Worm (Caenorhabditis elegans) whole organism, young adult: ENCODE measurements around the gene T24H7.2.

Source experiments
- B0019.2 ChIP-seq: fragments of 200-800 bp; sonication (Bioruptor generic); conservative IDR thresholded peaks from 2 replicates; pipeline ENCODE4 v1.3.6; 2022; ENCODE audit warnings: missing genetic modification reagents, missing genetic modification characterization, missing compliant biosample characterization
- F37B4.10 ChIP-seq: fragments of 200-800 bp; sonication (Bioruptor generic); IDR thresholded peaks from 2 replicates; pipeline ENCODE4 v1.3.6; 2022; ENCODE audit warnings: missing genetic modification characterization, missing compliant biosample characterization
- Y56A3A.18 ChIP-seq: fragments of 200-800 bp; sonication (Bioruptor generic); IDR thresholded peaks from 2 replicates; pipeline ENCODE4 v1.3.6; 2022; ENCODE audit warnings: missing genetic modification reagents, missing genetic modification characterization, missing compliant biosample characterization
- Y79H2A.3 ChIP-seq: fragments of 200-800 bp; sonication (Bioruptor generic); conservative IDR thresholded peaks from 2 replicates; pipeline ENCODE4 v1.3.6; 2022; ENCODE audit warnings: missing genetic modification reagents, missing genetic modification characterization, missing compliant biosample characterization
- aptf-3 ChIP-seq: fragments of 200-800 bp; sonication (Bioruptor generic); IDR thresholded peaks from 2 replicates; pipeline ENCODE4 v1.3.6; 2022; ENCODE audit warnings: missing genetic modification characterization, missing compliant biosample characterization
- attf-3 ChIP-seq: fragments of 200-800 bp; sonication (Bioruptor generic); conservative IDR thresholded peaks from 2 replicates; pipeline ENCODE4 v1.3.6; 2022; ENCODE audit warnings: missing genetic modification reagents, missing genetic modification characterization, missing compliant biosample characterization
- bed-2 ChIP-seq: fragments of 200-800 bp; sonication (Bioruptor generic); IDR thresholded peaks from 2 replicates; pipeline ENCODE4 v1.3.6; 2022; ENCODE audit warnings: missing genetic modification reagents, missing genetic modification characterization, missing compliant biosample characterization
- ceh-27 ChIP-seq: fragments of 200-800 bp; sonication (Bioruptor generic); optimal IDR thresholded peaks from 2 replicates; lab custom pipeline; 2018; ENCODE audit warnings: mild to moderate bottlenecking, missing genetic modification characterization, moderate library complexity, missing compliant biosample characterization
- ceh-58 ChIP-seq: fragments of 200-800 bp; sonication (Bioruptor generic); IDR thresholded peaks from 2 replicates; pipeline ENCODE4 v1.3.6; 2022; ENCODE audit warnings: missing genetic modification characterization, missing compliant biosample characterization
- die-1 ChIP-seq: sonication (generic microtip); optimal IDR thresholded peaks from 2 replicates; lab custom pipeline; 2016; ENCODE audit warnings: missing genotype, mild to moderate bottlenecking, missing genetic modification characterization, missing compliant biosample characterization
- dpl-1 ChIP-seq: fragments of 150-350 bp; optimal IDR thresholded peaks from 2 replicates; lab custom pipeline; 2014; ENCODE audit warnings: missing biosample characterization, missing genetic modification reagents, missing genetic modification characterization
- egl-18 ChIP-seq: fragments of 200-800 bp; sonication (Bioruptor generic); IDR thresholded peaks from 2 replicates; pipeline ENCODE4 v1.3.6; 2022; ENCODE audit warnings: missing genetic modification reagents, missing genetic modification characterization, missing compliant biosample characterization
- egl-44 ChIP-seq: fragments of 200-800 bp; sonication (Bioruptor generic); IDR thresholded peaks from 2 replicates; pipeline ENCODE4 v1.3.6; 2022; ENCODE audit warnings: missing genetic modification reagents, missing genetic modification characterization, missing compliant biosample characterization
- egrh-3 ChIP-seq: fragments of 200-800 bp; sonication (Bioruptor generic); IDR thresholded peaks from 2 replicates; pipeline ENCODE4 v1.3.6; 2022; ENCODE audit warnings: missing genetic modification reagents, missing genetic modification characterization, missing compliant biosample characterization
- fkh-3 ChIP-seq: sonication (generic microtip); optimal IDR thresholded peaks from 2 replicates; lab custom pipeline; 2016; ENCODE audit warnings: mild to moderate bottlenecking, missing genetic modification characterization, missing compliant biosample characterization
- hmg-1.2 ChIP-seq: fragments of 200-800 bp; sonication (Bioruptor generic); IDR thresholded peaks from 2 replicates; pipeline ENCODE4 v1.3.6; 2022; ENCODE audit warnings: missing genetic modification reagents, missing genetic modification characterization, missing compliant biosample characterization
- lag-1 ChIP-seq: fragments of 200-800 bp; sonication (Bioruptor generic); IDR thresholded peaks from 2 replicates; pipeline ENCODE4 v1.3.6; 2022; ENCODE audit warnings: missing genetic modification reagents, missing genetic modification characterization, missing compliant biosample characterization
- let-526 ChIP-seq: fragments of 200-800 bp; sonication (Bioruptor generic); IDR thresholded peaks from 2 replicates; pipeline ENCODE4 v1.3.6; 2022; ENCODE audit warnings: missing genetic modification reagents, missing genetic modification characterization, missing compliant biosample characterization
- lin-26 ChIP-seq: fragments of 200-800 bp; sonication (Bioruptor generic); IDR thresholded peaks from 2 replicates; pipeline ENCODE4 v1.3.6; 2022; ENCODE audit warnings: missing genetic modification reagents, missing genetic modification characterization, missing compliant biosample characterization
- madf-10 ChIP-seq: sonication (generic microtip); optimal IDR thresholded peaks from 2 replicates; lab custom pipeline; 2016; ENCODE audit warnings: mild to moderate bottlenecking, missing genetic modification characterization, missing compliant biosample characterization
- madf-6 ChIP-seq: fragments of 200-800 bp; sonication (Bioruptor generic); IDR thresholded peaks from 2 replicates; pipeline ENCODE4 v1.3.6; 2022; ENCODE audit warnings: missing genetic modification reagents, missing genetic modification characterization, missing compliant biosample characterization
- nhr-80 ChIP-seq: sonication (generic microtip); optimal IDR thresholded peaks from 2 replicates; lab custom pipeline; 2016; ENCODE audit warnings: missing genetic modification characterization, missing compliant biosample characterization
- sea-2 ChIP-seq: fragments of 200-800 bp; sonication (Bioruptor generic); IDR thresholded peaks from 2 replicates; pipeline ENCODE4 v1.3.6; 2022; ENCODE audit warnings: missing genetic modification characterization, missing compliant biosample characterization
- snpc-1.3 ChIP-seq: sonication (generic microtip); optimal IDR thresholded peaks from 2 replicates; lab custom pipeline; 2017; ENCODE audit warnings: missing genetic modification characterization, mild to moderate bottlenecking, missing compliant biosample characterization, antibody characterized with exemption, moderate library complexity, missing genotype, missing genetic modification reagents; ENCODE audit not compliant: insufficient read depth
- snpc-3.4 ChIP-seq: sonication (generic microtip); optimal IDR thresholded peaks from 2 replicates; lab custom pipeline; 2017; ENCODE audit warnings: missing genetic modification characterization, mild to moderate bottlenecking, missing compliant biosample characterization, antibody characterized with exemption, moderate library complexity, missing genotype, missing genetic modification reagents
- sptf-2 ChIP-seq: fragments of 200-800 bp; sonication (Bioruptor generic); optimal IDR thresholded peaks from 2 replicates; lab custom pipeline; 2018; ENCODE audit warnings: mild to moderate bottlenecking, missing genetic modification characterization, missing compliant biosample characterization
- tbp1 ChIP-seq: fragments of 200-800 bp; sonication (Bioruptor generic); optimal IDR thresholded peaks from 2 replicates; lab custom pipeline; 2018; ENCODE audit warnings: mild to moderate bottlenecking, missing genetic modification characterization, missing compliant biosample characterization
- tbx-9 ChIP-seq: sonication (generic microtip); optimal IDR thresholded peaks from 2 replicates; lab custom pipeline; 2016; ENCODE audit warnings: borderline replicate concordance, missing genetic modification characterization, inconsistent platforms, missing compliant biosample characterization
- ztf-22 ChIP-seq: fragments of 200-800 bp; sonication (Bioruptor generic); optimal IDR thresholded peaks from 2 replicates; lab custom pipeline; 2018; ENCODE audit warnings: mild to moderate bottlenecking, missing genetic modification characterization, moderate library complexity, missing compliant biosample characterization
- ztf-28 ChIP-seq: fragments of 200-800 bp; sonication (Bioruptor generic); IDR thresholded peaks from 2 replicates; pipeline ENCODE4 v1.3.6; 2022; ENCODE audit warnings: missing genetic modification reagents, missing genetic modification characterization, missing compliant biosample characterization

T24H7.2 gene

ce11 chrII:6256024-6256423, 8.9 kb downstream of the T24H7.2 start, which contains the start of gene F13H8.5:
TSS of gene F13H8.5 (minus strand) at chrII:6256124.
- no peak for TF ChIP-seq sea-2 (GFP tag; lab: Robert Waterston, UW)

ce11 chrII:6257220-6257877, 10.2 kb downstream of the T24H7.2 start:
- TF ChIP-seq aptf-3 (GFP tag; lab: Robert Waterston, UW) (no peak), madf-6 (GFP tag; lab: Robert Waterston, UW) (no peak), F37B4.10 (GFP tag; lab: Robert Waterston, UW) (no peak), B0019.2 (GFP tag; lab: Robert Waterston, UW) (no peak), madf-10 (no peak), Y79H2A.3 (GFP tag; lab: Robert Waterston, UW) (no peak), ztf-28 (GFP tag; lab: Robert Waterston, UW) (no peak), tbx-9 (no peak)

ce11 chrII:6259867-6260266, 12.8 kb downstream of the T24H7.2 start, which contains the start of gene F13H8.11:
TSS of gene F13H8.11 (minus strand) at chrII:6260021.
- peak; percentile 58 for TF ChIP-seq nhr-80 (tag; lab: Kevin White, UChicago)
- no peak for TF ChIP-seq let-526

ce11 chrII:6260684-6261083, 13.6 kb downstream of the T24H7.2 start, which contains the start of gene nmgp-1:
TSS of gene nmgp-1 (plus strand) at chrII:6260857.
- TF ChIP-seq nhr-80 (tag; lab: Kevin White, UChicago): peak; percentile 17
- TF ChIP-seq sptf-2 (GFP tag; lab: Kevin White, UChicago): no peak

- TF ChIP-seq tbp1 (no peak), nhr-80 (tag; lab: Kevin White, UChicago) (no peak), dpl-1 (GFP tag; lab: Kevin White, UChicago) (no peak), Y56A3A.18 (GFP tag; lab: Robert Waterston, UW) (no peak), ztf-22 (no peak), snpc-1.3 (no peak), egl-18 (no peak), snpc-3.4 (tag; lab: Kevin White, UChicago) (no peak)
These were observed 15.1 kb downstream of the T24H7.2 start, which contains the start of gene F13H8.12 for ce11 chrII:6262222-6262621. TSS of gene F13H8.12 (plus strand) at chrII:6262522.

- no peak for TF ChIP-seq lin-26
- TF ChIP-seq bed-2 (GFP tag; lab: Robert Waterston, UW): no peak
- no peak for TF ChIP-seq fkh-3 (tag; lab: Kevin White, UChicago)
- no peak for TF ChIP-seq die-1 (tag; lab: Kevin White, UChicago)
- no peak for TF ChIP-seq hmg-1.2 (GFP tag; lab: Robert Waterston, UW)
- TF ChIP-seq attf-3: no peak
- TF ChIP-seq madf-10: no peak
- TF ChIP-seq egl-44 (GFP tag; lab: Robert Waterston, UW): no peak
- TF ChIP-seq lag-1 (GFP tag; lab: Robert Waterston, UW): no peak
- TF ChIP-seq ceh-27 (GFP tag; lab: Kevin White, UChicago): no peak
- TF ChIP-seq snpc-3.4 (tag; lab: Kevin White, UChicago): no peak
- no peak for TF ChIP-seq egrh-3
- no peak for TF ChIP-seq ceh-58
These were observed 16.6 kb downstream of the T24H7.2 start, which contains the start of gene F13H8.3 for ce11 chrII:6263685-6264084. TSS of gene F13H8.3 (plus strand) at chrII:6263985.
